Worm (Caenorhabditis elegans): ENCODE results near the gene epic-1.

epic-1 gene

DNA sequence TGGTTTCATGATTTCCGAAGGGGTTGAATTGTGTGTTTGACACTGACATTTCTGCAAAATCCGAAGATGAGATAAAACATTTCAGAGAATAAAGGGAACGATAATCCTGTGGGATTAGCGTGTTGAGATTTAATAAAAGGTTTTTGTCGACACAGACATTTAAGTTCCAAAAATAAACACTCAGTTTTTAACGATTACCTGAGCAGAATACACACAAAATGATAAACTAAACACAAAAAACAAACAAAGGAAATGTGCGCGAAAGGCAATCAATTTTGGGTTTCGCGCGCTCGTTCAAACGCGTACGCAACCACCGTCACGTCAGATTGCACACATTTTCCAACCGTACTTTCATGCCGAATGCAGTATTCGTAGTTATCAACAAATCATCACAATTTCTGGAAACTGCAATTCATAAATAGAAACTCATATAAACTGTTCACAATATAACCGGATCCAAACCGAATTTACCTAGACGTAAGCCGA lies 10.5 kb downstream of the epic-1 start, which contains the start of gene rif-1.1 (continued):
- 0 out of 2 replicates have a peak, but pooled peaks have one; percentile 36 for TF ChIP-seq hmg-1.1 (GFP tag; IDR thresholded peaks at IDR 0.05)
- no peak for TF ChIP-seq pha-4 (GFP tag; IDR thresholded peaks at IDR 0.05)
- peak; percentile 47 for TF ChIP-seq pha-4 (tag; optimal IDR thresholded peaks at IDR 0.05)
- TF ChIP-seq ama-1 (optimal IDR thresholded peaks at IDR 0.05): no peak
- TF ChIP-seq mep-1 (tag; optimal IDR thresholded peaks at IDR 0.05): no peak
- TF ChIP-seq dmd-6 (GFP tag; IDR thresholded peaks at IDR 0.05): peak; percentile 22; the same call in 1 of the 2 replicates
- TF ChIP-seq dve-1 (tag; optimal IDR thresholded peaks at IDR 0.05; ENCODE audit: insufficient read depth): peak; percentile 45
- peak; percentile 37 for TF ChIP-seq hlh-11 (tag; optimal IDR thresholded peaks at IDR 0.05)
- TF ChIP-seq unc-130 (GFP tag; optimal IDR thresholded peaks at IDR 0.05): peak; percentile 47
- TF ChIP-seq R02D3.7 (tag; optimal IDR thresholded peaks at IDR 0.05): no peak
- TF ChIP-seq snpc-1.2 (GFP tag; IDR thresholded peaks at IDR 0.05): peak; percentile 76
- TF ChIP-seq daf-16 (GFP tag; optimal IDR thresholded peaks at IDR 0.05): no peak
- peak; percentile 51 for TF ChIP-seq daf-16 (tag; optimal IDR thresholded peaks at IDR 0.05)
- TF ChIP-seq nhr-6 (tag; optimal IDR thresholded peaks at IDR 0.05): peak; percentile 1
- no peak for TF ChIP-seq mdl-1 (tag; optimal IDR thresholded peaks at IDR 0.05)
- TF ChIP-seq lin-38 (GFP tag; IDR thresholded peaks at IDR 0.05): peak; percentile 29
- no peak for TF ChIP-seq F26F4.8 (GFP tag; conservative IDR thresholded peaks at IDR 0.05)
- peak; percentile 79 for TF ChIP-seq mes-2 (tag; optimal IDR thresholded peaks at IDR 0.05; ENCODE audit: poor library complexity, severe bottlenecking)
- no peak for TF ChIP-seq ZK546.5 (tag; optimal IDR thresholded peaks at IDR 0.05)

DNA sequence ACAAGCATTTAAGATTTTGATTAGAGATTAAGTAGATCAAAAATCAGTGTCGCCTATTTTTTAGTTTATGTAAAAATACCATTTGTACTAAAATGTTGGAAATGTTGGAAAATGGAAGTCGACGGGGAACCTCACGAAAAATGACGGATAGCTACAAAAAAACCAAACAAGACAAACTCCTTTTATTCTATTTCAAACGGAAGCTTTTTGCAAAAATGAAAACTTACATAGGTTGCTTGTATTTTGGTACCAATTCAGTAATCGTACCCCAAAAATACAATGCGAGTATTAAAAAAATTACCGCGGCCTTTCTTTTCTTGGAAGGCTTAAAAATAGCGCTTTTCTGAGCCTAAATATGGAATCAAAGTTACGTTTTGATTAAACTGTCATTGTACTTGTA lies 17.7 kb downstream of the epic-1 start:
- TF ChIP-seq lin-15B (tag; optimal IDR thresholded peaks at IDR 0.05) (no peak), rbr-2 (tag; optimal IDR thresholded peaks at IDR 0.05) (no peak), mep-1 (tag; optimal IDR thresholded peaks at IDR 0.05) (no peak), lin-1 (GFP tag; IDR thresholded peaks at IDR 0.05) (no peak), unc-62 (GFP tag; optimal IDR thresholded peaks at IDR 0.05 in 1 of 2) (peak in 1 of 2 experiments; percentile 94), unc-62 (tag; optimal IDR thresholded peaks at IDR 0.05) (no peak), D1046.2 (GFP tag; IDR thresholded peaks at IDR 0.05) (no peak), unc-130 (GFP tag; optimal IDR thresholded peaks at IDR 0.05) (no peak)

DNA sequence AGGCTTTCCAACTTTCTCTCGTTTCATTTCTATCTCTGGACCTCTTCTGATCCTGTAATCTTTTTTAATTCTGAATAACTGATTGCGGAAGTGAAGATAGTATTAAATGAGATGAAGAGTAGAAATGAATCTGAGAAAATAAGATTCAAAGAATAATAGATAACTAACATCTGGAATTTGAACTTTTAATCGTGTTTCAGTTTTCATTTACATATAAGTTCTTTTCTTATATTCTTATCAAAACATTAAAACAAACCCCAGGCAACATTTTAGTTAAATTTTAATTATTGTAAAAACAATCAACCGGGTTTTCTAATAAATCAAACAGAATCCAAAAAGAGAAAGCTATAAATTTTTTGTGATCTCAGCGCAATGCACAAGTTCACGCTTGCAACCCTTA lies 18.5 kb downstream of the epic-1 start:
- peak; percentile 92 for TF ChIP-seq aha-1 (tag)
- TF ChIP-seq daf-19 (GFP tag; conservative IDR thresholded peaks at IDR 0.05): no peak
- no peak for TF ChIP-seq madf-5 (GFP tag; IDR thresholded peaks at IDR 0.05)
- TF ChIP-seq mep-1 (tag; optimal IDR thresholded peaks at IDR 0.05): no peak

DNA sequence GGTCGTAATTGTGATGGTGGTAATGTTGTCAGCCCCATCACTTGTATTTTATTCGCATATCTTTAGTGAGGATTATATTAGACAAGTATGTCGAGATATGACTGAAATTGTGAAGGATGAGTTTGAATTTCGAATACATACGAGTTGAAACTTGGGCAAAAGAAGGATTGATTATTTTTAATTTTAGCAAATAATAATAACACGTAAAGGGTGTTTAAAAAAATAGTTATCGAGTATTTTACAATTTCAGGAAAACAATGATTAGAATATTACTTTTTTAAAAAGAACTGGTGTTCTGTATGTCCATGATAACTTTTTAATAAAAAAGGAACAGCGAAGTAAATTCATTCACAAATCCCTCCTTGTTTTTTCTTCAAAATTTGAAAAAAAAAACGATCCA lies 21.3 kb downstream of the epic-1 start, which contains the start of gene F11E6.8:
F11E6.8 (minus strand) TSS at position 101 of the 400 bp plus-strand sequence.
- no peak for TF ChIP-seq fos-1 (tag; optimal IDR thresholded peaks at IDR 0.05)
- no peak for TF ChIP-seq nhr-48 (tag; optimal IDR thresholded peaks at IDR 0.05)
- no peak for TF ChIP-seq mxl-2 (GFP tag; conservative IDR thresholded peaks at IDR 0.05)

DNA sequence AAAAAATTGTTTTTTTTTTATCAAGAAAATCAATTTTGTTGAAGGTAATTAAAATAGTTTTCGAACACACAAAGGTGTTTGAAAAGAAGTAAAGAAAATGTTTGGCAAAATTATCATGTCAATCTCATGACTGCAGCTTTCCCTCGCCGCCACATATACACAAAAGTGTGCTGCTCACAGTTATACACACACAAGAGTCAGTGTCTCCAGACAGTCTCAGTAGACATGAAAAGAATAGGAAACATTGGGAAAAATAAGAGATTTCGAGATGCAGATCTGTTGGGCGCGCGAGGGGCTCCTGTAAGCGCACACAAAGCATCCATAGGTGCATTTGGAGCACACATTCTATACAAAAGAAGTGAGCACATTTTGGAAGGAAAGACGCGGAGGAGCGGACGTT lies 23.4 kb downstream of the epic-1 start:
- TF ChIP-seq lim-7 (GFP tag; IDR thresholded peaks at IDR 0.05) (no peak), dve-1 (tag; optimal IDR thresholded peaks at IDR 0.05; ENCODE audit: insufficient read depth) (peak; percentile 64)

DNA sequence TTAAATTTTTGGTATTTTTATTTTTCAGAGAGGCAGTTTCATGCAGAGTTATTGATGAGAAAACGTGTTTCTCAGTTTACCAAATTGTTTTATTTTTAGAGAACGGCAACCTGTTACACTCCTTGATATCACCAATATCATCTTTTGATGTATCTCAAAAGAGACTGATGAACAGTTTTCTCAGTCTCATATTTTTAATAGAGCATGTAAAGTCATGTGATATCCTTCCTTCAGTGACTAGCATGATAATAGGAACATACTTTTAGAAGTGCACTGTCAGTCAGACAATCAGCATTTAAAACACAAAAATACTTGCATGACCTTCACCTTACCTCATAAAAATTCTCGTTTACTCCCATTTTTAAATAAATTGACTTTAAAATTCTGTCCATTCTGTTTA lies 29.2 kb downstream of the epic-1 start, which contains the start of gene F11E6.11:
F11E6.11 (plus strand) TSS at position 325 of the 400 bp plus-strand sequence.
- TF ChIP-seq ceh-28 (tag; optimal IDR thresholded peaks at IDR 0.05): no peak
- no peak for TF ChIP-seq Y48G9A.11 (GFP tag; IDR thresholded peaks at IDR 0.05)
- TF ChIP-seq zag-1 (tag; optimal IDR thresholded peaks at IDR 0.05): no peak
- TF ChIP-seq dmd-8 (GFP tag; IDR thresholded peaks at IDR 0.05): no peak
- TF ChIP-seq hlh-30 (tag; optimal IDR thresholded peaks at IDR 0.05; ENCODE audit: insufficient read depth): peak; percentile 77
- TF ChIP-seq mdl-1 (tag; optimal IDR thresholded peaks at IDR 0.05): peak in 1 of 2 experiments; percentile 20
- TF ChIP-seq nhr-41 (GFP tag; IDR thresholded peaks at IDR 0.05): no peak
- TF ChIP-seq ceh-20 (GFP tag; IDR thresholded peaks at IDR 0.05): no peak
- TF ChIP-seq nhr-42 (GFP tag; IDR thresholded peaks at IDR 0.05): no peak
- no peak for TF ChIP-seq lin-39 (tag; optimal IDR thresholded peaks at IDR 0.05)
- peak; percentile 4 for TF ChIP-seq hlh-11 (tag; optimal IDR thresholded peaks at IDR 0.05)
- no peak for TF ChIP-seq madf-5 (GFP tag; IDR thresholded peaks at IDR 0.05)
- no peak for TF ChIP-seq cey-2 (tag; optimal IDR thresholded peaks at IDR 0.05; ENCODE audit: borderline replicate concordance, insufficient read depth)
- peak; percentile 23 for TF ChIP-seq nhr-28 (tag; optimal IDR thresholded peaks at IDR 0.05)
- TF ChIP-seq mxl-2 (GFP tag; conservative IDR thresholded peaks at IDR 0.05): no peak

Data from whole organism, L4 larva.